Worm (Caenorhabditis elegans) whole organism, L1 larva: ENCODE results near the gene F34H10.3.

Source experiments
- ceh-88 ChIP-seq: fragments of 200-800 bp; sonication (Bioruptor generic); IDR thresholded peaks from 2 replicates; pipeline ENCODE4 v1.3.6; 2022; ENCODE audit warnings: missing genetic modification characterization, missing compliant biosample characterization
- egl-27 ChIP-seq, 2 experiments: fragments of 150-350 bp in 1 of 2; sonication (generic microtip); optimal IDR thresholded peaks; 3 replicates each; lab custom pipeline; 2017 to 2018; ENCODE audit warnings: missing biosample characterization in 2 of 2, missing genetic modification characterization in 2 of 2, missing genetic modification reagents in 2 of 2
- elt-3 ChIP-seq, 6 experiments: fragments of 150-350 bp in 1 of 6; sonication (generic microtip); optimal IDR thresholded peaks; 2 replicates each; lab custom pipeline; 2017 to 2018; ENCODE audit warnings: missing biosample characterization in 6 of 6, missing genetic modification characterization in 6 of 6, inconsistent platforms in 1 of 6
- lin-13 ChIP-seq: fragments of 150-350 bp; optimal IDR thresholded peaks from 2 replicates; lab custom pipeline; 2014; ENCODE audit warnings: missing biosample characterization, missing genetic modification reagents, missing genetic modification characterization
- rnt-1 ChIP-seq: sonication (generic microtip); optimal IDR thresholded peaks from 2 replicates; lab custom pipeline; 2016; ENCODE audit warnings: mild to moderate bottlenecking, missing genetic modification characterization, moderate library complexity, missing compliant biosample characterization
- snpc-4 ChIP-seq: fragments of 150-350 bp; optimal IDR thresholded peaks from 2 replicates; lab custom pipeline; 2014; ENCODE audit warnings: missing biosample characterization, missing genetic modification characterization
- ztf-4 ChIP-seq: fragments of 150-350 bp; optimal IDR thresholded peaks from 2 replicates; lab custom pipeline; 2014; ENCODE audit warnings: missing biosample characterization, missing genetic modification characterization

ce11 chrX:9584333-9584732 is 50.5 kb downstream of the F34H10.3 start, which contains the start of gene gpx-5:
- no peak for TF ChIP-seq lin-13 (GFP tag; lab: Kevin White, UChicago)
- no peak for TF ChIP-seq egl-27 (tag; optimal IDR thresholded peaks at IDR 0.05; lab: Kevin White, UChicago)
- TF ChIP-seq snpc-4 (tag; lab: Kevin White, UChicago): no peak
- no peak for TF ChIP-seq rnt-1 (tag; lab: Kevin White, UChicago)
- peak in 2 of 6 experiments; percentile 16 to 40 for TF ChIP-seq elt-3 (tag; optimal IDR thresholded peaks at IDR 0.05; lab: Kevin White, UChicago)
- TF ChIP-seq ztf-4 (tag; lab: Kevin White, UChicago): no peak
- no peak for TF ChIP-seq ceh-88 (GFP tag; lab: Robert Waterston, UW)
